Worm (Caenorhabditis elegans) whole organism, mixed stage, embryonic: ENCODE results near the gene sre-46.

ENCODE experiments used
- M03D4.4 ChIP-seq: sonication (generic microtip); optimal IDR thresholded peaks from 2 replicates; lab custom pipeline; 2017; ENCODE audit warnings: mild to moderate bottlenecking, missing genetic modification characterization, missing compliant biosample characterization
- blmp-1 ChIP-seq: fragments of 150-350 bp; optimal IDR thresholded peaks from 2 replicates; lab custom pipeline; 2014; ENCODE audit warnings: missing biosample characterization, missing genetic modification characterization
- ceh-39 ChIP-seq: fragments of 150-350 bp; optimal IDR thresholded peaks from 2 replicates; lab custom pipeline; 2014; ENCODE audit warnings: missing biosample characterization, missing genetic modification characterization
- ceh-43 ChIP-seq: fragments of 200-800 bp; sonication (Bioruptor generic); optimal IDR thresholded peaks from 2 replicates; lab custom pipeline; 2018; ENCODE audit warnings: mild to moderate bottlenecking, missing genetic modification characterization, moderate library complexity, missing compliant biosample characterization
- ceh-83 ChIP-seq: fragments of 200-800 bp; sonication (Bioruptor generic); optimal IDR thresholded peaks from 2 replicates; lab custom pipeline; 2018; ENCODE audit warnings: mild to moderate bottlenecking, missing genetic modification characterization, missing compliant biosample characterization
- ces-1 ChIP-seq: fragments of 150-350 bp; optimal IDR thresholded peaks from 2 replicates; lab custom pipeline; 2014; ENCODE audit warnings: missing biosample characterization, missing genetic modification reagents, missing genetic modification characterization
- cnd-1 ChIP-seq: fragments of 200-800 bp; sonication (Bioruptor generic); optimal IDR thresholded peaks from 2 replicates; lab custom pipeline; 2018; ENCODE audit warnings: mild to moderate bottlenecking, missing genetic modification characterization, missing compliant biosample characterization
- drap-1 ChIP-seq: fragments of 200-800 bp; sonication (Bioruptor generic); optimal IDR thresholded peaks from 3 replicates; lab custom pipeline; 2018; ENCODE audit warnings: mild to moderate bottlenecking, missing genetic modification characterization, missing compliant biosample characterization
- elt-1 ChIP-seq: sonication (generic microtip); optimal IDR thresholded peaks from 2 replicates; lab custom pipeline; 2017; ENCODE audit warnings: missing genetic modification characterization, mild to moderate bottlenecking, missing compliant biosample characterization, antibody characterized with exemption, moderate library complexity, borderline replicate concordance; ENCODE audit not compliant: insufficient read depth
- flh-1 ChIP-seq: fragments of 200-800 bp; sonication (Bioruptor generic); optimal IDR thresholded peaks from 2 replicates; lab custom pipeline; 2018; ENCODE audit warnings: mild to moderate bottlenecking, missing genetic modification characterization, moderate library complexity, missing compliant biosample characterization
- ham-2 ChIP-seq: fragments of 200-800 bp; sonication (Bioruptor generic); optimal IDR thresholded peaks from 2 replicates; lab custom pipeline; 2018; ENCODE audit warnings: mild to moderate bottlenecking, missing genetic modification characterization, missing compliant biosample characterization
- hlh-1 ChIP-seq: fragments of 150-350 bp; optimal IDR thresholded peaks from 2 replicates; lab custom pipeline; 2014; ENCODE audit warnings: missing biosample characterization, missing genetic modification reagents, missing genetic modification characterization
- lin-13 ChIP-seq: fragments of 150-350 bp; optimal IDR thresholded peaks from 2 replicates; lab custom pipeline; 2014; ENCODE audit warnings: missing biosample characterization, missing genetic modification characterization
- lin-32 ChIP-seq: fragments of 200-800 bp; sonication (Bioruptor generic); optimal IDR thresholded peaks from 2 replicates; lab custom pipeline; 2018; ENCODE audit warnings: mild to moderate bottlenecking, missing genetic modification characterization, missing compliant biosample characterization
- lsy-2 ChIP-seq: fragments of 150-350 bp; optimal IDR thresholded peaks from 2 replicates; lab custom pipeline; 2014; ENCODE audit warnings: missing biosample characterization, missing genetic modification characterization
- mab-5 ChIP-seq: fragments of 150-350 bp; optimal IDR thresholded peaks from 2 replicates; lab custom pipeline; 2014; ENCODE audit warnings: missing biosample characterization, missing genetic modification characterization
- mep-1 ChIP-seq: fragments of 150-350 bp; optimal IDR thresholded peaks from 2 replicates; lab custom pipeline; 2017; ENCODE audit warnings: missing biosample characterization, missing genetic modification reagents, missing genetic modification characterization, inconsistent platforms
- mls-2 ChIP-seq: sonication (generic microtip); optimal IDR thresholded peaks from 2 replicates; lab custom pipeline; 2016; ENCODE audit warnings: mild to moderate bottlenecking, missing genetic modification characterization, moderate library complexity, missing compliant biosample characterization
- nhr-12 ChIP-seq: fragments of 150-350 bp; optimal IDR thresholded peaks from 2 replicates; lab custom pipeline; 2014; ENCODE audit warnings: missing biosample characterization, missing genetic modification characterization
- nhr-237 ChIP-seq: fragments of 150-350 bp; optimal IDR thresholded peaks from 2 replicates; lab custom pipeline; 2014; ENCODE audit warnings: missing biosample characterization, missing genetic modification characterization
- nhr-28 ChIP-seq: fragments of 150-350 bp; optimal IDR thresholded peaks from 2 replicates; lab custom pipeline; 2014; ENCODE audit warnings: missing biosample characterization, missing genetic modification characterization
- nhr-76 ChIP-seq: sonication (generic microtip); optimal IDR thresholded peaks from 2 replicates; lab custom pipeline; 2017; ENCODE audit warnings: missing biosample characterization, missing genetic modification characterization
- sem-2 ChIP-seq: fragments of 200-800 bp; sonication (Bioruptor generic); optimal IDR thresholded peaks from 2 replicates; lab custom pipeline; 2018; ENCODE audit warnings: mild to moderate bottlenecking, missing genetic modification characterization, missing compliant biosample characterization
- snpc-4 ChIP-seq: fragments of 150-350 bp; optimal IDR thresholded peaks from 2 replicates; lab custom pipeline; 2014; ENCODE audit warnings: missing biosample characterization, missing genetic modification characterization
- sptf-1 ChIP-seq: sonication (generic microtip); optimal IDR thresholded peaks from 2 replicates; lab custom pipeline; 2017; ENCODE audit warnings: mild to moderate bottlenecking, missing genetic modification characterization, moderate library complexity, missing compliant biosample characterization
- tbx-8 ChIP-seq: fragments of 200-800 bp; sonication (Bioruptor generic); optimal IDR thresholded peaks from 2 replicates; lab custom pipeline; 2018; ENCODE audit warnings: mild to moderate bottlenecking, missing genetic modification characterization, moderate library complexity, missing compliant biosample characterization
- unc-120 ChIP-seq: sonication (generic microtip); optimal IDR thresholded peaks from 2 replicates; lab custom pipeline; 2017; ENCODE audit warnings: missing genetic modification characterization, missing compliant biosample characterization; ENCODE audit not compliant: poor library complexity, severe bottlenecking
- unc-39 ChIP-seq: fragments of 150-350 bp; optimal IDR thresholded peaks from 2 replicates; lab custom pipeline; 2014; ENCODE audit warnings: missing biosample characterization, missing genetic modification characterization
- unc-62 ChIP-seq: fragments of 150-350 bp; optimal IDR thresholded peaks from 2 replicates; lab custom pipeline; 2014; ENCODE audit warnings: missing biosample characterization, missing genetic modification reagents, missing genetic modification characterization
- zip-8 ChIP-seq: fragments of 150-350 bp; optimal IDR thresholded peaks from 2 replicates; lab custom pipeline; 2014; ENCODE audit warnings: missing biosample characterization, missing genetic modification characterization
- ztf-11 ChIP-seq: fragments of 150-350 bp; optimal IDR thresholded peaks from 2 replicates; lab custom pipeline; 2014; ENCODE audit warnings: missing biosample characterization, missing genetic modification characterization

sre-46 gene

DNA sequence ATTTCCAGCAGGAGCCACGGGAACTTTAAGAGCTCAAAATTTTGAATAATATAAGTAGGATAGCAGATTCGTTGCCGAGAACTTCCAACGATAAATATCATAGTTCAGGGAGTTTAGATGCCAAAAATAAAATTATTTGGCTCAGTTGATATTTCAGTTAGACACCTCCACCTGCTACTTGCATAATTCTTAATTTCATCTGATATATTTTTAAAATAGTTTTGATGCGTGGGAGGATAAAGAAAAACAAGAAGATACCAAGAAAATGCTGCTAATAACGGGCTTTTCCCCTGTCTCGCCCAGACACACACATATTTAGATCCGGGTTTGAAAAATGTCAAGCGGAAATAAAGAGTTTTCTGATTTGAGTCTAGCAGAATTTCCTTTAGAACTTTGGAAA is at the start of gene sre-46:
TSS of gene sre-46 (minus strand) at position 101 of the 400 bp plus-strand sequence.
- TF ChIP-seq mep-1 (tag; lab: Kevin White, UChicago) = no peak
- no peak for TF ChIP-seq cnd-1 (tag; lab: Kevin White, UChicago)
- TF ChIP-seq nhr-28 (tag; lab: Kevin White, UChicago) = no peak
- no peak for TF ChIP-seq mab-5 (tag; lab: Kevin White, UChicago)
- TF ChIP-seq lsy-2 = no peak
- no peak for TF ChIP-seq ztf-11
- TF ChIP-seq blmp-1 (tag; lab: Kevin White, UChicago) = no peak
- no peak for TF ChIP-seq sem-2
- no peak for TF ChIP-seq nhr-12 (tag; lab: Kevin White, UChicago)
- TF ChIP-seq ham-2 (GFP tag; lab: Kevin White, UChicago) = no peak
- no peak for TF ChIP-seq unc-120 (tag; lab: Kevin White, UChicago)
- TF ChIP-seq ceh-83 (GFP tag; lab: Kevin White, UChicago) = no peak
- no peak for TF ChIP-seq hlh-1
- TF ChIP-seq zip-8 = no peak
- no peak for TF ChIP-seq mls-2 (tag; lab: Kevin White, UChicago)
- no peak for TF ChIP-seq lin-32
- TF ChIP-seq, all 35 proteins: peak for 0

DNA sequence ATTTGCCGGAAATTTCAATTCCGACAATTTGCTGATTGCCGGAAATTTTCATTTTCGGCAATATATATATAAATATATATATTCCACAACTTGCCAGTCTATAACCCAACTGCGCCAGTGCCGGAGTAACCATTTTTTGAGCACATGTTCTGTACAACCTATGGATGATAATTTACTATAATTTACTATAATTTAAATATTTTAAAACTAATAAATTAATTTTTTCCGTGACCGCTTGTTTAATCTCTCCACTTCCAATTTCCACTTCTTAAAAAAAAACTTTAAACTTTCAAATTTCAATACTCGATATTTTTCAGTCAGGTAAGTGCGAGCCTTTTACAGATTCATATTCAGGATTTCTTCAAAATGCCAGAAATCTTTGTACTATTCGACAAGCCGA is 44.8 kb upstream of the sre-46 start, which contains the start of gene arrd-12:
TSS of gene arrd-12 (plus strand) at position 301 of the 400 bp plus-strand sequence.
- TF ChIP-seq unc-62 (no peak), snpc-4 (tag; lab: Kevin White, UChicago) (no peak), nhr-76 (no peak), sem-2 (no peak), mab-5 (tag; lab: Kevin White, UChicago) (no peak), ceh-39 (tag; lab: Kevin White, UChicago) (no peak), zip-8 (no peak), nhr-237 (no peak), lsy-2 (no peak), ceh-43 (GFP tag; lab: Kevin White, UChicago) (no peak), M03D4.4 (tag; lab: Kevin White, UChicago) (no peak), tbx-8 (GFP tag; lab: Kevin White, UChicago) (no peak), elt-1 (tag; lab: Kevin White, UChicago) (no peak), lin-32 (no peak), lin-13 (tag; lab: Kevin White, UChicago) (no peak), nhr-12 (tag; lab: Kevin White, UChicago) (no peak)

DNA sequence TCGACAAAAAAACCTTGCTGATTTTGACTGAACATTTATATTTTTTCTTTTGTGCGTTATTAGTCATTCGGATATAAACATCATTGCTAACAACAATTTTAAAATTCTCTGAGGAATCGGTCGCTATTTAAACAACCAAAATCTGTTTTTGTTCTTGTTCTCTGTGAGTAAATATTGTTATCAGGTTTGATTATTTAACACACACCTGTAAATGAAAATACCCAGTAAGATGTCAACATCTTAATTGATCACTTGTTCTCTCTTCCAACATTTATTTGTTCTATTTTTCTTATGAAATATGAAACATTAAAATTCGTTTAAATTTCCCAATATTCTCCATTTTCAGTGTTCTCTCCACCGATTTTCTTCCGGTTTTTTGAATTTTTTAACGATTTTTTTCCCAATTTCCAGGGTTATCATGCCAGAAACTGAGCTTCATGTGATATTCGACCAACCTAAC is 41.9 kb upstream of the sre-46 start, which contains the start of gene arrd-11:
TSS of gene arrd-11 (plus strand) at position 410 of the 460 bp plus-strand sequence.
- no peak for TF ChIP-seq hlh-1
- TF ChIP-seq nhr-237 = no peak
- no peak for TF ChIP-seq tbx-8 (GFP tag; lab: Kevin White, UChicago)
- TF ChIP-seq lsy-2 = no peak
- TF ChIP-seq nhr-28 (tag; lab: Kevin White, UChicago) = no peak
- no peak for TF ChIP-seq nhr-76
- no peak for TF ChIP-seq ces-1 (GFP tag; lab: Kevin White, UChicago)
- no peak for TF ChIP-seq drap-1 (GFP tag; lab: Kevin White, UChicago)
- TF ChIP-seq flh-1 = no peak
- TF ChIP-seq sptf-1 (tag; lab: Kevin White, UChicago) = no peak
- no peak for TF ChIP-seq ceh-39 (tag; lab: Kevin White, UChicago)
- TF ChIP-seq unc-39 (tag; lab: Kevin White, UChicago) = no peak
- no peak for TF ChIP-seq zip-8
- no peak for TF ChIP-seq sem-2
- no peak for TF ChIP-seq mab-5 (tag; lab: Kevin White, UChicago)
- no peak for TF ChIP-seq nhr-12 (tag; lab: Kevin White, UChicago)

DNA sequence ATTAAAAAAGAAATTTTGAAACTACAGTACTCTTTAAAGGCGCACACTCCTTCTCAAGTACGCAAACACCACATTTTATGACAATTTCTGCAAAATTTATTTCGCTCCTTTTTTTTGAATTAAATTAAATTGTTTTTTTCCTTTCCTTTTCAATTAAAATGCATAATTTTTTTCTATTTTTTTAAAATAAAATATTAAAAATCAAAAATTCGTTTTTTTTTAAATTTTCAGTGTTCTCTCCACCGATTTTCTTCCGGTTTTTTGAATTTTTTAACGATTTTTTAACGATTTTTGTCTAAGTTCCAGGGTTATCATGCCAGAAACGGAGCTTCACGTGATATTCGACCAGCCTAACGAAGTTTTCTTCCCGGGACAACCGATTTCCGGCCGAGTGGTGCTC is 37.0 kb upstream of the sre-46 start, which contains the start of gene arrd-13:
TSS of gene arrd-13 (plus strand) at position 301 of the 400 bp plus-strand sequence.
- no peak for TF ChIP-seq unc-120 (tag; lab: Kevin White, UChicago)
- TF ChIP-seq ztf-11 = no peak
- TF ChIP-seq lin-32 = no peak
- TF ChIP-seq nhr-237 = no peak

DNA sequence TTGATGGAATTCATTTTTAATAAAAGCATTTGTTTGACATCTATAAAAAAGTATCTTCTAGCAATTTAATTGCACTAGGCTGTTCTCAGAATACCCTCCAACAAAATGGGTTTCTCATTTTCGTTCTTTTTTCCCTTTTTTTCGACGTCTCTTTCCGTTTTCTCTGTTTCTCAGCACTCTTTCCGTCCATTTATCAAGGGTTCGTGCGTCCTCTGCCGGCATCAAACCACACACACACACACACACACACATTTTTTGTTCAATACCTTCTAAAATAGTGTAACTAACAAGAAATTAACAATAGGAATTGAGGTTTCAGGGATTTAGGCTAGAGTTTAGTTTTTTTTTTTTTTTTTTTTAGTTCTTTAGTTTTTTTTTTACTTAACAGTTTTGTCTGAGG is 35.1 kb upstream of the sre-46 start:
- no peak for TF ChIP-seq mls-2 (tag; lab: Kevin White, UChicago)
- TF ChIP-seq flh-1 = no peak
- no peak for TF ChIP-seq zip-8
